Worm (Caenorhabditis elegans) whole organism, young adult: ENCODE data around the gene srf-3.

Experiments
- B0336.3 ChIP-seq: fragments of 200-800 bp; sonication (Bioruptor generic); IDR thresholded peaks from 2 replicates; pipeline ENCODE4 v1.3.6; 2022; ENCODE audit warnings: missing genetic modification characterization, missing compliant biosample characterization
- F49E8.2 ChIP-seq: sonication (generic microtip); optimal IDR thresholded peaks from 3 replicates; lab custom pipeline; 2017; ENCODE audit warnings: missing genetic modification characterization, mild to moderate bottlenecking, missing compliant biosample characterization, antibody characterized with exemption, moderate library complexity; ENCODE audit not compliant: insufficient read depth
- T07F8.4 ChIP-seq: sonication (generic microtip); optimal IDR thresholded peaks from 2 replicates; lab custom pipeline; 2016; ENCODE audit warnings: mild to moderate bottlenecking, missing genetic modification characterization, moderate library complexity, missing compliant biosample characterization
- ama-1 ChIP-seq, 3 experiments: fragments of 150-350 bp in 1 of 3; sonication (generic microtip) in 2 of 3; optimal IDR thresholded peaks; 2 replicates each; lab custom pipeline; 2014 to 2018; ENCODE audit warnings: missing biosample characterization in 2 of 3, missing genetic modification characterization in 2 of 3, missing genetic modification reagents in 2 of 3
- aptf-3 ChIP-seq: fragments of 200-800 bp; sonication (Bioruptor generic); IDR thresholded peaks from 2 replicates; pipeline ENCODE4 v1.3.6; 2022; ENCODE audit warnings: missing genetic modification characterization, missing compliant biosample characterization
- attf-5 ChIP-seq: fragments of 200-800 bp; sonication (Bioruptor generic); optimal IDR thresholded peaks from 2 replicates; lab custom pipeline; 2018; ENCODE audit warnings: mild to moderate bottlenecking, missing genetic modification characterization, missing compliant biosample characterization
- ceh-79 ChIP-seq: sonication (generic microtip); optimal IDR thresholded peaks from 2 replicates; lab custom pipeline; 2017; ENCODE audit warnings: mild to moderate bottlenecking, missing genetic modification characterization, missing compliant biosample characterization
- dpl-1 ChIP-seq: fragments of 150-350 bp; optimal IDR thresholded peaks from 2 replicates; lab custom pipeline; 2014; ENCODE audit warnings: missing biosample characterization, missing genetic modification reagents, missing genetic modification characterization
- gei-17 ChIP-seq: fragments of 200-800 bp; sonication (Bioruptor generic); optimal IDR thresholded peaks from 2 replicates; lab custom pipeline; 2018; ENCODE audit warnings: mild to moderate bottlenecking, missing genetic modification characterization, missing compliant biosample characterization
- mcd-1 ChIP-seq: fragments of 200-800 bp; sonication (Bioruptor generic); IDR thresholded peaks from 2 replicates; pipeline ENCODE4 v1.3.6; 2022; ENCODE audit warnings: missing genetic modification reagents, missing genetic modification characterization, missing compliant biosample characterization
- unc-62 ChIP-seq: fragments of 150-350 bp; optimal IDR thresholded peaks from 2 replicates; lab custom pipeline; 2014; ENCODE audit warnings: missing biosample characterization, missing genetic modification reagents, missing genetic modification characterization

DNA sequence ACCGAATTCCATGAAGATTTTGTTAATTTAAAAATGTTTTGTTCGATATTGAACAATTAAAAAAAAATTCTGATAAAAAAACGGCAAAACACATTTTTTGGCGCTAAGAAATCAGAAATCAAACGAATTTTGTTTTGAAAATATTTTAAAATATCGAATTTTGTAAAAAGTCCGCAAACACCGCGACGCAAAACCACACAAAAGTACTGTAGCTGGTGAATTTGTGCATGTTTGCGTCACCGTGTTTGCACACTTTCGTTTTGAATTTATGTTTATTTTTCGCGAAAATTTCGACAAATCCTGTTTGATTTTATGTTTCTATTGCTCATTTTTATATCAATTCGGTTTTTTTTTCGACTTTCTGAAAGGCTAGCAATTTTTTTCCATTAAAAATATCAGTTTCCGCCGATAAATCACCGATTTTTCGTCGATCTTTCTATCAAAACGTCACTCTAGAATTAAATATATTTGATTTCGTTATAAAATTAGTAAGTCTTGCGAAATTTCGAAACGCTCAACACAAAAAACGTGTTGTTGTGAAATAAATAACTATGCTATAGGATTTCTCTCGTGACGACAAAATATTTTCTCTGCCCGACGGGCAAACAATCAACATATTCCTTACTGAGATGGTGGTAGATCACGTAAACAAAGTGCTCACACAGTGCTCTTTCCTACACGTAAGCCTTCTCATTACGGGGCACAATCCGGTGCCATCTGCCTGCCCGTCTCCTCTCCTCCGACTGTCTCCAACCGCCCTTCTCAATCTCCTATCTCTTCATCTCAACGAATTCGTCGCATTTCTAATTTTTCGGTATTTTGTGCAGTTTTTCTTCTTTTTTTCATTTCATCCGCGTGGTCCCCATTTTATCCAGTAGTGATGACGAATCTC, 17.5 kb upstream of the srf-3 start:
- peak; percentile 31 for TF ChIP-seq dpl-1 (GFP tag; lab: Kevin White, UChicago)
- no peak; the same call in 1 of the 2 replicates for TF ChIP-seq mcd-1 (GFP tag; lab: Robert Waterston, UW)
- no peak for TF ChIP-seq ama-1 (optimal IDR thresholded peaks at IDR 0.05; lab: Kevin White, UChicago)
- TF ChIP-seq ama-1 (GFP tag; optimal IDR thresholded peaks at IDR 0.05; lab: Kevin White, UChicago) = no peak
- peak; percentile 43; the same call in 1 of the 2 replicates for TF ChIP-seq B0336.3 (GFP tag; lab: Robert Waterston, UW)
- TF ChIP-seq T07F8.4 = no peak
- no peak for TF ChIP-seq gei-17 (GFP tag; lab: Kevin White, UChicago)
- TF ChIP-seq ceh-79 (tag; lab: Kevin White, UChicago) = no peak
- no peak for TF ChIP-seq unc-62 (GFP tag; lab: Kevin White, UChicago)
- no peak for TF ChIP-seq attf-5 (GFP tag; lab: Kevin White, UChicago)
- no peak for TF ChIP-seq aptf-3 (GFP tag; lab: Robert Waterston, UW)
- TF ChIP-seq F49E8.2 (tag; lab: Kevin White, UChicago) = peak; percentile 62
